1 fruit fly cellular context compared by ENCODE assay signal in the genomic region with DNA sequence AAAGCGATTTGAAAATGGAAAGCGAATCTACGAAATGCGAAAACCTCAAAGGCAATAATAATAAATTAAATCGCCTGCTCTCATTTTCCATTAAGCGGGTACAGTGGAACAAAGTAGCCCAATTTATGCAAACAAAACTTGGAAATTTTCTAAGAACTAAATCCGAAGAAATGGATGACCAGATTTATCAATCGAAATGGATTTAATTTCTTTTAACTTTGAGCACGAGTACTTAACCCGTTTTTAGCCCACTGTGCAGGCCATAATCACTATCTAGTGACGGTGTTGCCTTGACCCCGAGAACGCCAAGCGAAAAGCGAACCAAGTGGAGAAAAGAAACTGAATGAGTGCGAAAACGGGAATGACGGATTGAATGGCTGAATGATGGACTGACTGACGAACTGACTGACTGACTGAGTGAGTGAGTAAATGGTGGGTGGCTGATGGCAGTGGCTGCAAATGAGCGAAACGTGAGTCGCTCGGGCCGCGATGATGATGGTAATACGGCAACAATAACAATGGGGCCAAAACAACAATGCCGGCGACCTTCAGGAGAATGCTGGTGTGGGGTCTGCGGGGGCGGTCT.
TF ChIP-seq lines count a peak whose summit lies in the region.

No protein-coding gene starts in this region.

TF ChIP-seq in whole organism, embryonic, 481 proteins besides CTCF, POLR2A, EP300 and RAD21 (continued from another document and continues in another):
- peak; percentile 40 for TF ChIP-seq lab (GFP tag; optimal IDR thresholded peaks at IDR 0.05; lab: Kevin White, UChicago)
- no peak for TF ChIP-seq Atf-2 (GFP tag; optimal IDR thresholded peaks at IDR 0.05; lab: Kevin White, UChicago)
- no peak for TF ChIP-seq croc (GFP tag; conservative IDR thresholded peaks at IDR 0.05; lab: Robert Waterston, UW)
- no peak for TF ChIP-seq Deaf1 (tag; optimal IDR thresholded peaks at IDR 0.05; lab: Kevin White, UChicago)
- peak; percentile 62 for TF ChIP-seq Ptx1 (GFP tag; IDR thresholded peaks at IDR 0.05; lab: Robert Waterston, UW)
- peak; percentile 45; the same call in 2 of the 3 replicates for TF ChIP-seq CG14050 (GFP tag; IDR thresholded peaks at IDR 0.05; lab: Robert Waterston, UW)
- TF ChIP-seq Nf-YC (tag; optimal IDR thresholded peaks at IDR 0.05; lab: Kevin White, UChicago) = no peak
- no peak for TF ChIP-seq ham (GFP tag; IDR thresholded peaks at IDR 0.05; lab: Robert Waterston, UW)
- TF ChIP-seq Fer3 (tag; optimal IDR thresholded peaks at IDR 0.05; lab: Kevin White, UChicago) = no peak
- no peak for TF ChIP-seq H15 (GFP tag; IDR thresholded peaks at IDR 0.05; lab: Robert Waterston, UW)
- TF ChIP-seq HLHmδ (GFP tag; optimal IDR thresholded peaks at IDR 0.05; lab: Kevin White, UChicago) = no peak
- no peak for TF ChIP-seq CG6254 (GFP tag; optimal IDR thresholded peaks at IDR 0.05; lab: Kevin White, UChicago)
- TF ChIP-seq CG9727 (GFP tag; optimal IDR thresholded peaks at IDR 0.05; lab: Kevin White, UChicago) = no peak
- no peak for TF ChIP-seq caup (GFP tag; optimal IDR thresholded peaks at IDR 0.05; lab: Kevin White, UChicago; ENCODE audit: severe bottlenecking)
- no peak for TF ChIP-seq CG1603 (tag; optimal IDR thresholded peaks at IDR 0.05; lab: Kevin White, UChicago)
- TF ChIP-seq jing (GFP tag; optimal IDR thresholded peaks at IDR 0.05; lab: Kevin White, UChicago) = no peak
- TF ChIP-seq Sry-β (GFP tag; optimal IDR thresholded peaks at IDR 0.05; lab: Kevin White, UChicago) = no peak
- no peak for TF ChIP-seq CG10959 (GFP tag; IDR thresholded peaks at IDR 0.05; lab: Robert Waterston, UW)
- TF ChIP-seq HHEX (GFP tag; optimal IDR thresholded peaks at IDR 0.05; lab: Kevin White, UChicago) = peak; percentile 12
- TF ChIP-seq peb (GFP tag; IDR thresholded peaks at IDR 0.05; lab: Robert Waterston, UW) = peak; percentile 33; the same call in 1 of the 2 replicates
- no peak for TF ChIP-seq Awh (GFP tag; IDR thresholded peaks at IDR 0.05; lab: Robert Waterston, UW)
- no peak for TF ChIP-seq p53 (GFP tag; optimal IDR thresholded peaks at IDR 0.05; lab: Kevin White, UChicago)
- TF ChIP-seq stwl (tag; optimal IDR thresholded peaks at IDR 0.05; lab: Kevin White, UChicago) = no peak
- TF ChIP-seq corto (GFP tag; optimal IDR thresholded peaks at IDR 0.05; lab: Kevin White, UChicago) = no peak
- TF ChIP-seq YL-1 (GFP tag; optimal IDR thresholded peaks at IDR 0.05; lab: Kevin White, UChicago) = no peak
- no peak for TF ChIP-seq prd (optimal IDR thresholded peaks at IDR 0.05; lab: Kevin White, UChicago)
- peak; percentile 71 for TF ChIP-seq prd (GFP tag; IDR thresholded peaks at IDR 0.05; lab: Robert Waterston, UW)
- TF ChIP-seq CG32767 (GFP tag; IDR thresholded peaks at IDR 0.05; lab: Robert Waterston, UW) = peak; percentile 50; the same call in 1 of the 2 replicates
- TF ChIP-seq vvl (GFP tag; IDR thresholded peaks at IDR 0.05; lab: Robert Waterston, UW) = no peak; the same call in 1 of the 2 replicates
- no peak for TF ChIP-seq hb (GFP tag; IDR thresholded peaks at IDR 0.05; lab: Robert Waterston, UW; ENCODE audit: partially characterized antibody)
- no peak for TF ChIP-seq wek (GFP tag; optimal IDR thresholded peaks at IDR 0.05; lab: Kevin White, UChicago)
- no peak for TF ChIP-seq Trl (optimal IDR thresholded peaks at IDR 0.05; lab: Kevin White, UChicago)
- peak; percentile 26 for TF ChIP-seq Trl (GFP tag; optimal IDR thresholded peaks at IDR 0.05; lab: Kevin White, UChicago)
- peak; percentile 14 for TF ChIP-seq fd96Cb (tag; optimal IDR thresholded peaks at IDR 0.05; lab: Kevin White, UChicago)
- TF ChIP-seq CG1792 (GFP tag; optimal IDR thresholded peaks at IDR 0.05; lab: Kevin White, UChicago) = no peak
- TF ChIP-seq mld (GFP tag; IDR thresholded peaks at IDR 0.05; lab: Robert Waterston, UW; ENCODE audit: partially characterized antibody) = no peak
- no peak for TF ChIP-seq zf30C (GFP tag; optimal IDR thresholded peaks at IDR 0.05; lab: Kevin White, UChicago)
- no peak for TF ChIP-seq Hand (GFP tag; optimal IDR thresholded peaks at IDR 0.05; lab: Kevin White, UChicago)
- no peak for TF ChIP-seq Stat92E (GFP tag; optimal IDR thresholded peaks at IDR 0.05; lab: Kevin White, UChicago)
- no peak for TF ChIP-seq CG17802 (tag; optimal IDR thresholded peaks at IDR 0.05; lab: Kevin White, UChicago)
- no peak for TF ChIP-seq zen (tag; optimal IDR thresholded peaks at IDR 0.05; lab: Kevin White, UChicago)
- TF ChIP-seq CG4424 (GFP tag; optimal IDR thresholded peaks at IDR 0.05; lab: Kevin White, UChicago) = no peak
- peak; percentile 70 for TF ChIP-seq gem (tag; optimal IDR thresholded peaks at IDR 0.05; lab: Kevin White, UChicago)
- no peak for TF ChIP-seq psq (GFP tag; optimal IDR thresholded peaks at IDR 0.05; lab: Kevin White, UChicago)
- TF ChIP-seq CG18619 (GFP tag; optimal IDR thresholded peaks at IDR 0.05; lab: Kevin White, UChicago) = peak; percentile 21
- no peak for TF ChIP-seq Mad (GFP tag; optimal IDR thresholded peaks at IDR 0.05; lab: Kevin White, UChicago)
- TF ChIP-seq Poxn (GFP tag; IDR thresholded peaks at IDR 0.05; lab: Robert Waterston, UW) = no peak
- TF ChIP-seq Atf3 (GFP tag; optimal IDR thresholded peaks at IDR 0.05; lab: Kevin White, UChicago) = peak; percentile 21
- TF ChIP-seq tup (GFP tag; optimal IDR thresholded peaks at IDR 0.05; lab: Kevin White, UChicago) = no peak
- peak; percentile 44 for TF ChIP-seq CG13424 (tag; optimal IDR thresholded peaks at IDR 0.05; lab: Kevin White, UChicago)
- TF ChIP-seq bcd (GFP tag; optimal IDR thresholded peaks at IDR 0.05; lab: Kevin White, UChicago) = peak; percentile 30
- no peak for TF ChIP-seq dmrt11E (tag; optimal IDR thresholded peaks at IDR 0.05; lab: Kevin White, UChicago)
- TF ChIP-seq Rfx (GFP tag; IDR thresholded peaks at IDR 0.05; lab: Robert Waterston, UW) = peak; percentile 75
- TF ChIP-seq en (GFP tag; optimal IDR thresholded peaks at IDR 0.05; lab: Kevin White, UChicago) = peak; percentile 32
- peak; percentile 19 for TF ChIP-seq Bteb2 (GFP tag; optimal IDR thresholded peaks at IDR 0.05; lab: Kevin White, UChicago)
- peak; percentile 4 for TF ChIP-seq CHES-1-like (GFP tag; optimal IDR thresholded peaks at IDR 0.05; lab: Kevin White, UChicago)
- TF ChIP-seq oc (tag; optimal IDR thresholded peaks at IDR 0.05; lab: Kevin White, UChicago) = no peak
- TF ChIP-seq amos (GFP tag; IDR thresholded peaks at IDR 0.05; lab: Robert Waterston, UW; ENCODE audit: partially characterized antibody) = no peak
- no peak for TF ChIP-seq Hr3 (GFP tag; optimal IDR thresholded peaks at IDR 0.05; lab: Kevin White, UChicago)
- no peak for TF ChIP-seq ATbp (GFP tag; optimal IDR thresholded peaks at IDR 0.05; lab: Kevin White, UChicago)
- no peak for TF ChIP-seq unc-4 (GFP tag; IDR thresholded peaks at IDR 0.05; lab: Robert Waterston, UW; ENCODE audit: partially characterized antibody)
- TF ChIP-seq CG6654 (GFP tag; optimal IDR thresholded peaks at IDR 0.05; lab: Kevin White, UChicago) = no peak
- no peak for TF ChIP-seq CG12299 (tag; optimal IDR thresholded peaks at IDR 0.05; lab: Kevin White, UChicago)
- peak; percentile 20; the same call in 1 of the 4 replicates for TF ChIP-seq Gug (GFP tag; IDR thresholded peaks at IDR 0.05; lab: Robert Waterston, UW)
- no peak for TF ChIP-seq Ets65A (GFP tag; lab: Kevin White, UChicago)
- TF ChIP-seq schlank (tag; optimal IDR thresholded peaks at IDR 0.05; lab: Kevin White, UChicago) = peak; percentile 16
- no peak for TF ChIP-seq Mes4 (GFP tag; optimal IDR thresholded peaks at IDR 0.05; lab: Kevin White, UChicago)
- no peak for TF ChIP-seq ssp (GFP tag; IDR thresholded peaks at IDR 0.05; lab: Robert Waterston, UW)
- TF ChIP-seq Med (GFP tag; lab: Kevin White, UChicago) = peak; percentile 83
- TF ChIP-seq CG30431 (GFP tag; optimal IDR thresholded peaks at IDR 0.05; lab: Kevin White, UChicago) = no peak
- no peak for TF ChIP-seq PHDP (tag; optimal IDR thresholded peaks at IDR 0.05; lab: Kevin White, UChicago)
- peak; percentile 36 for TF ChIP-seq CG12155 (GFP tag; optimal IDR thresholded peaks at IDR 0.05; lab: Kevin White, UChicago)
- TF ChIP-seq pnt (GFP tag; optimal IDR thresholded peaks at IDR 0.05; lab: Kevin White, UChicago) = no peak
- TF ChIP-seq nau (GFP tag; optimal IDR thresholded peaks at IDR 0.05; lab: Kevin White, UChicago) = no peak
- no peak for TF ChIP-seq CG10979 (tag; optimal IDR thresholded peaks at IDR 0.05; lab: Kevin White, UChicago)
- no peak for TF ChIP-seq CG2199 (GFP tag; IDR thresholded peaks at IDR 0.05; lab: Robert Waterston, UW)
- TF ChIP-seq h (optimal IDR thresholded peaks at IDR 0.05; lab: Kevin White, UChicago) = no peak
- no peak for TF ChIP-seq CG17359 (tag; optimal IDR thresholded peaks at IDR 0.05; lab: Kevin White, UChicago)
- TF ChIP-seq org-1 (GFP tag; optimal IDR thresholded peaks at IDR 0.05; lab: Kevin White, UChicago) = peak; percentile 6
- TF ChIP-seq ash1 (GFP tag; optimal IDR thresholded peaks at IDR 0.05; lab: Kevin White, UChicago) = no peak
- TF ChIP-seq mirr (GFP tag; optimal IDR thresholded peaks at IDR 0.05; lab: Kevin White, UChicago) = no peak
- TF ChIP-seq Opbp (GFP tag; IDR thresholded peaks at IDR 0.05; lab: Robert Waterston, UW; ENCODE audit: partially characterized antibody) = no peak
- TF ChIP-seq CG18262 (tag; optimal IDR thresholded peaks at IDR 0.05; lab: Kevin White, UChicago) = no peak
- TF ChIP-seq dm (GFP tag; optimal IDR thresholded peaks at IDR 0.05; lab: Kevin White, UChicago) = no peak
- no peak for TF ChIP-seq B-H2 (GFP tag; optimal IDR thresholded peaks at IDR 0.05; lab: Kevin White, UChicago)
- no peak for TF ChIP-seq gcm2 (GFP tag; optimal IDR thresholded peaks at IDR 0.05; lab: Kevin White, UChicago)
- TF ChIP-seq CG9215 (GFP tag; IDR thresholded peaks at IDR 0.05; lab: Robert Waterston, UW) = 0 out of 2 replicates have a peak, but pooled peaks have one; percentile 20
- no peak for TF ChIP-seq Gsc (GFP tag; IDR thresholded peaks at IDR 0.05; lab: Robert Waterston, UW)
- TF ChIP-seq Ets97D (GFP tag; optimal IDR thresholded peaks at IDR 0.05; lab: Kevin White, UChicago) = no peak
- TF ChIP-seq CG1233 (GFP tag; optimal IDR thresholded peaks at IDR 0.05; lab: Kevin White, UChicago) = no peak
- no peak for TF ChIP-seq CG8089 (GFP tag; optimal IDR thresholded peaks at IDR 0.05; lab: Kevin White, UChicago)
- TF ChIP-seq Sin3A (optimal IDR thresholded peaks at IDR 0.05; lab: Kevin White, UChicago) = no peak
- peak; percentile 46 for TF ChIP-seq CoRest (tag; optimal IDR thresholded peaks at IDR 0.05; lab: Kevin White, UChicago)
- no peak for TF ChIP-seq grn (GFP tag; optimal IDR thresholded peaks at IDR 0.05; lab: Kevin White, UChicago)
- TF ChIP-seq CG11696 (GFP tag; IDR thresholded peaks at IDR 0.05; lab: Robert Waterston, UW) = peak; percentile 41; the same call in 1 of the 2 replicates
- peak; percentile 54; the same call in 1 of the 3 replicates for TF ChIP-seq zfh1 (GFP tag; IDR thresholded peaks at IDR 0.05; lab: Robert Waterston, UW)
- TF ChIP-seq Ravus (GFP tag; IDR thresholded peaks at IDR 0.05; lab: Robert Waterston, UW) = peak; percentile 5; the same call in 1 of the 2 replicates
- no peak for TF ChIP-seq ato (GFP tag; IDR thresholded peaks at IDR 0.05; lab: Robert Waterston, UW; ENCODE audit: partially characterized antibody)
- no peak for TF ChIP-seq CG4328 (GFP tag; optimal IDR thresholded peaks at IDR 0.05; lab: Kevin White, UChicago)
- TF ChIP-seq HmgD (GFP tag; optimal IDR thresholded peaks at IDR 0.05; lab: Kevin White, UChicago) = no peak
- TF ChIP-seq CG13775 (GFP tag; optimal IDR thresholded peaks at IDR 0.05; lab: Kevin White, UChicago) = peak; percentile 14
- peak; percentile 61; the same call in 1 of the 2 replicates for TF ChIP-seq lmd (GFP tag; IDR thresholded peaks at IDR 0.05; lab: Robert Waterston, UW)
- no peak for TF ChIP-seq Hmx (GFP tag; optimal IDR thresholded peaks at IDR 0.05; lab: Kevin White, UChicago)
- TF ChIP-seq NFAT (GFP tag; IDR thresholded peaks at IDR 0.05; lab: Robert Waterston, UW) = no peak
- peak; percentile 13 for TF ChIP-seq Chrac-16 (GFP tag; optimal IDR thresholded peaks at IDR 0.05; lab: Kevin White, UChicago)
- no peak for TF ChIP-seq Fer2 (tag; optimal IDR thresholded peaks at IDR 0.05; lab: Kevin White, UChicago)
- no peak; the same call in 1 of the 2 replicates for TF ChIP-seq E2f2 (GFP tag; IDR thresholded peaks at IDR 0.05; lab: Robert Waterston, UW)
- no peak for TF ChIP-seq CG11723 (GFP tag; optimal IDR thresholded peaks at IDR 0.05; lab: Kevin White, UChicago)
- TF ChIP-seq ci (GFP tag; IDR thresholded peaks at IDR 0.05; lab: Robert Waterston, UW) = peak; percentile 64; the same call in 1 of the 3 replicates
- no peak for TF ChIP-seq dati (GFP tag; IDR thresholded peaks at IDR 0.05; lab: Robert Waterston, UW)
- no peak for TF ChIP-seq bbx (GFP tag; IDR thresholded peaks at IDR 0.05; lab: Robert Waterston, UW; ENCODE audit: partially characterized antibody)
- TF ChIP-seq Lpt (GFP tag; optimal IDR thresholded peaks at IDR 0.05; lab: Kevin White, UChicago) = no peak
- no peak for TF ChIP-seq CG2129 (GFP tag; IDR thresholded peaks at IDR 0.05; lab: Robert Waterston, UW; ENCODE audit: partially characterized antibody)
- TF ChIP-seq CG6791 (GFP tag; IDR thresholded peaks at IDR 0.05; lab: Robert Waterston, UW; ENCODE audit: partially characterized antibody) = no peak
- TF ChIP-seq ase (GFP tag; IDR thresholded peaks at IDR 0.05; lab: Robert Waterston, UW) = peak; percentile 50; the same call in 1 of the 3 replicates
- no peak for TF ChIP-seq cg (GFP tag; optimal IDR thresholded peaks at IDR 0.05; lab: Kevin White, UChicago)
- TF ChIP-seq eve (GFP tag; optimal IDR thresholded peaks at IDR 0.05; lab: Kevin White, UChicago) = peak in 1 of 2 experiments; percentile 23
- TF ChIP-seq cwo (GFP tag; optimal IDR thresholded peaks at IDR 0.05; lab: Kevin White, UChicago) = peak; percentile 30
- TF ChIP-seq vfl (GFP tag; optimal IDR thresholded peaks at IDR 0.05; lab: Kevin White, UChicago) = peak; percentile 3
- TF ChIP-seq disco-r (GFP tag; optimal IDR thresholded peaks at IDR 0.05; lab: Kevin White, UChicago) = no peak
- no peak for TF ChIP-seq CG33557 (GFP tag; optimal IDR thresholded peaks at IDR 0.05; lab: Kevin White, UChicago)
- no peak for TF ChIP-seq CG10267 (tag; optimal IDR thresholded peaks at IDR 0.05; lab: Kevin White, UChicago)
- no peak for TF ChIP-seq Tbp (GFP tag; optimal IDR thresholded peaks at IDR 0.05; lab: Kevin White, UChicago)
- TF ChIP-seq CG8359 (GFP tag; optimal IDR thresholded peaks at IDR 0.05; lab: Kevin White, UChicago; ENCODE audit: borderline replicate concordance) = no peak
- TF ChIP-seq so (GFP tag; IDR thresholded peaks at IDR 0.05; lab: Robert Waterston, UW) = 0 out of 3 replicates have a peak, but pooled peaks have one; percentile 40
- peak; percentile 33; the same call in 1 of the 2 replicates for TF ChIP-seq GATAe (GFP tag; conservative IDR thresholded peaks at IDR 0.05; lab: Robert Waterston, UW)
